Fruit fly (Drosophila melanogaster): Measurements from ENCODE around the gene CG7236.

Gene CG7236

dm6 chr2L:5745857-5746256 lies 39.7 kb downstream of the CG7236 start, which contains the start of gene CG11029:
Gene CG11029 (plus strand): TSS chr2L:5746157.
- no peak for TF ChIP-seq CTCF (optimal IDR thresholded peaks at IDR 0.05)
- TF ChIP-seq CG8478 (optimal IDR thresholded peaks at IDR 0.05), result no peak

dm6 chr2L:5748188-5748587 lies 42.0 kb downstream of the CG7236 start:
- TF ChIP-seq CG8478 (optimal IDR thresholded peaks at IDR 0.05), result no peak
- no peak for TF ChIP-seq CTCF (optimal IDR thresholded peaks at IDR 0.05)

dm6 chr2L:5751448-5751847 lies 45.3 kb downstream of the CG7236 start:
- TF ChIP-seq CTCF (optimal IDR thresholded peaks at IDR 0.05) (no peak), CG8478 (optimal IDR thresholded peaks at IDR 0.05) (no peak)
